Fruit fly (Drosophila melanogaster) S2 (cell line): ENCODE data around the gene CG43739.

Experiments
- CG8478 ChIP-seq: fragments of >200 bp; optimal IDR thresholded peaks from 2 replicates; lab custom pipeline; 2018
- CTCF ChIP-seq, 2 experiments: fragments of >200 bp; optimal IDR thresholded peaks; 2 replicates each; lab custom pipeline; 2018

Gene CG43739

DNA sequence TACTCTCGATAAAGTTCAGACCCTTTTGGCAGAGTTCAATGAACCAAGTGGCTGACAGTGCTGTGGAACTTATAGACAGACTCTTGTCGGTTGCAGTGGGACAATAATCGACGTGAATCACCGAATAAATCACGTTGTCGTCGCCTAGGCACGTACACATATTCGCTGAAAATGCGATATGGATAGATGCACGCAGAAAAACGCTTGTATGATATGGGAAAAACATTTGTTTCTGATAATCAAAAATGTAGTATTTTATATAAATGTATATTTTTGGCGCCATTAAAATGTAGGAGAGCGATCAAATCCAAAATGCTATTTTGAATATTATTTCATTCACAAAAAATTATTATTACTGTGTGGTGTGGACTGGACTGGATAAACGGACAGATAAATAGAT is 3.5 kb downstream of the CG43739 start:
- no peak for TF ChIP-seq CTCF (optimal IDR thresholded peaks at IDR 0.05; lab: Kevin White, UChicago)
- no peak for TF ChIP-seq CG8478 (lab: Kevin White, UChicago)

- no peak for TF ChIP-seq CG8478 (lab: Kevin White, UChicago)
- no peak for TF ChIP-seq CTCF (optimal IDR thresholded peaks at IDR 0.05; lab: Kevin White, UChicago)
Observed at dm6 chr2L:20913528-20913927, 5.2 kb downstream of the CG43739 start.

DNA sequence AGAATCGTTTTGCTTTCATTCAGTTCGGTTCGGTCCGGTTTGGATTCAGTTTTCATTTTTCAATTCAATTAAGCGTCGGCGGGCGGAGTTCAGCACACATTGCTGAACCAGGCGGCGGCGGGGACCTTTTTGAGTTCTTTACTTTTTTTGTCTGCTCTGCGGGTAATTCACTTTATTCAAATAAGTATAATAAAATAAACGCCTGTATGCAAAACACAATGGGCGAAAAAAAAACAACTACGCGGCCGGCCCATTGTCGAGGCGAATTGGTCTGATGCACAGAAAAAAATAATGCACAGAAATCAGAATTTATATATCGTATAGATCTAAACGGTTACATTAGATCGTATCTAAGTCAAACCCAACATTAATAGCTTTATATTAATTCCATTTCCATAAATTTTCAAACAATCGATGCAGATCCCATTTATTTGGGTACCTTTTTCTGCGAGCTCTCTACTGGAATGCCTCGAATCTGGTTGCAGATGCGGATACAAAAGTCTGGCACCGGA is 5.9 kb downstream of the CG43739 start:
- TF ChIP-seq CG8478 (lab: Kevin White, UChicago) (no peak), CTCF (optimal IDR thresholded peaks at IDR 0.05; lab: Kevin White, UChicago) (no peak)

DNA sequence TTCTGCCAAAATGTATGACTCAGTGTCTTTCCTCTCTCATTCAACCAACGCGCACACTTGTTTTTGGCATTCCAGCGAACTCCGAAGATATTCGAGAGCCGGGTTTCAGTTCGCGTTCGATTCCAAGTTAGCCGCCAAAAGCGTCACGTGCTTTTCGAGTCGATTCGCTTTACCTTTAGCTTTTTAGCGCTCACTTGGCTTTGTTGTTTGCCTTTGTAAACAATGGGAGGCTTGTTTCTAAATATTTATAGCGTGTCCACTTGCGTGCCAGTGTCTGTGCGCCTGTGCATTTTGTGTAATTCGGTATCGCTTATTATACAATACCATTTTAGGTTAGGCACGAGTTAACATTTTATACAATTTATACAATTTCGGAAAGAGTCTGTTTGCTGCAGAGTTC is 7.4 kb downstream of the CG43739 start:
- TF ChIP-seq CTCF (optimal IDR thresholded peaks at IDR 0.05; lab: Kevin White, UChicago) (no peak), CG8478 (lab: Kevin White, UChicago) (no peak)

- TF ChIP-seq CG8478 (lab: Kevin White, UChicago) (no peak), CTCF (optimal IDR thresholded peaks at IDR 0.05; lab: Kevin White, UChicago) (no peak)
Observed at dm6 chr2L:20909301-20909700, 9.4 kb downstream of the CG43739 start.

DNA sequence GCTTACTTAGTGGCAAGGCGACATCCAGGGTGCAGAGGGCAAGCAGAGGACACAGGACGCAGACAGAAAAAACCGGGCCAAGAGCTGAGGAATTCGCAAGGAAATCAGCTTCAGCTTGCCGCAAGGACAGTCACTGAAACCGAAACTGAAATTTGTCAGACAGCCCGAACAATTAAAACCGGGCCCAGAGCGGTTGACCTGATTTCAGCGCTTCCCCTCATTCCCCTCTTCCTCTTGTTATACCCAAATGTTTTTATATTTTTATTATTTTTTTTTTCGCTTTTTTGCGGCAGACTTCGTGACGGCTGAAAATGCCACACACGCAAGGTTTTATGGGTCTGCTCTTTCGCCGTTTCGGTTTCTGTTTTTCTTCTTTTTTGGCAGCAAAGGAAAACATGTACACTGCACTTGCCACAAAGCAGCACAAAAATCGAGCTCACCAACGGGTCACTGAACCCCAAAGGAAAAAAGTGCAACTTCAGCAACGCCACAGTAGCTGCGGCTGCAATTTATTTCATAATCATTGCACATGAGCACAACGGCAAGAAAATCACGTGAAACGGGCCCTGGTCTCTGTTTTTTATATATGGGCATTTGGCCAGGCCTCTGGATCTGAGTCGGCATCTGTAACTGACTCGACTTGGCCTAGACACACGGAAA is 10.6 kb downstream of the CG43739 start:
- TF ChIP-seq CTCF (optimal IDR thresholded peaks at IDR 0.05; lab: Kevin White, UChicago) (no peak), CG8478 (lab: Kevin White, UChicago) (no peak)

DNA sequence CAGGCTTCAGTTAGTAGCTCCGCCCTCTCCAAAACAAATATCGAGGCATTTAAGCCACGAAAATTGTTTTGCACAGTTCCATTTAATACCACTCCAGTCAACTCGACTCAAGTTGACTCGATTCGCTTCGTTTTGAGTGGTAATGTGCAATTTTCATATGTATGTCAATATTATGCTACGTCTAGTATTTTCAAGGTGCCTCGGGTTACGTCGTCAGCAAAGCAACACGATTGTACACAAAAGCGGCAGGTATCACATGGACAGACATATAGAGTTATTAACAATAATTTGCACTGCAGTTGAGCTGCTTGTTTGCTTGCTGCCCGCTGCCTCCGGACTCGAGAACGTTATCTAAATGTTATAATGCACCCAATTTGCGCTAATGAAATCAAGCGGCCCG is 13.7 kb downstream of the CG43739 start:
- no peak for TF ChIP-seq CTCF (optimal IDR thresholded peaks at IDR 0.05; lab: Kevin White, UChicago)
- no peak for TF ChIP-seq CG8478 (lab: Kevin White, UChicago)

DNA sequence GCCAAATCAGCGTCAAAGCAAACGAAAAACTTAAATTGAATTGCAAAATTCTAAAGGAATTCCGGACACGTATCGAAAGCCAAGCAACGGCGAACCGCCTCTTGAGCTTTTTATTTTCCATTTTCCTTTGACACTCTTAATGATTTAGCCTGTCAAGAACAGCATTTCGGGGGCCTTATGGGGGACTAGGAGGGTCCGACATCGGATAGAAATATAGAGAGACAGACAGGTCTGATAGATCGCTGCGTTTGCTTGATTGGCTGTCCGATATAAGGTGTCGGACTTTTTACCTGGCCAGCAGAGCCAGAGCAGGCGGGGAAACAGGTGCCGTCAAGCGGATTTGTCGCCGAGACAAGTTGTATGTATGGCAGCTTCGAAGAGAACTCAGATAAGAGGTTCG is 14.4 kb downstream of the CG43739 start:
- TF ChIP-seq CG8478 (lab: Kevin White, UChicago) (no peak), CTCF (optimal IDR thresholded peaks at IDR 0.05; lab: Kevin White, UChicago) (no peak)

DNA sequence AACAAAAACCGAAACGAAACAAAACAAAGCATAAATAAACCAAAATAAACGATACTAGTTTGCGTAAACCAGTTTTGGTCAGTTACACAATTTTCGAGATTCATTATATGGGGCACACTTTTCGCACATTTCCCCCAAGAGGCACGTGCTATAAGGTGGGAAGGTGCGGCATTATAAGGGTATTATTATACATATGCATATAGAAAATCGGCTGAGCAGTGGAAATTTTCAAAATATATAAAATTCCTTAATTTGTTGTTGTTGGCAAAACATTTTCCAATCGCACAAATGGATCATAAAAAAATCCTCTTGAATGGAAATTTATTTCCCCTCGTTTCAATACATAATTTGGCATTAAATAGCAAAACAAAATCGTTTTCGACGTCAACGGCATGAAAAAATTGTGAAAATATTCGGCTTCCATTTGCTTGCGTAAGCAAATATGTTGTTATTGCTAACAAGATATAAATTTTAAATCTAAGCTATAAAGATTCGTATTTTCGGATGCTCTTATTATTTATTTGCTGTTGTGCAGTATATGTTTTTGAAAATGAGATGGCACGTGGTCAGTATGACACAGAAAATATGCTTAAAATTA is 20.2 kb downstream of the CG43739 start:
- TF ChIP-seq CG8478 (lab: Kevin White, UChicago): no peak

DNA sequence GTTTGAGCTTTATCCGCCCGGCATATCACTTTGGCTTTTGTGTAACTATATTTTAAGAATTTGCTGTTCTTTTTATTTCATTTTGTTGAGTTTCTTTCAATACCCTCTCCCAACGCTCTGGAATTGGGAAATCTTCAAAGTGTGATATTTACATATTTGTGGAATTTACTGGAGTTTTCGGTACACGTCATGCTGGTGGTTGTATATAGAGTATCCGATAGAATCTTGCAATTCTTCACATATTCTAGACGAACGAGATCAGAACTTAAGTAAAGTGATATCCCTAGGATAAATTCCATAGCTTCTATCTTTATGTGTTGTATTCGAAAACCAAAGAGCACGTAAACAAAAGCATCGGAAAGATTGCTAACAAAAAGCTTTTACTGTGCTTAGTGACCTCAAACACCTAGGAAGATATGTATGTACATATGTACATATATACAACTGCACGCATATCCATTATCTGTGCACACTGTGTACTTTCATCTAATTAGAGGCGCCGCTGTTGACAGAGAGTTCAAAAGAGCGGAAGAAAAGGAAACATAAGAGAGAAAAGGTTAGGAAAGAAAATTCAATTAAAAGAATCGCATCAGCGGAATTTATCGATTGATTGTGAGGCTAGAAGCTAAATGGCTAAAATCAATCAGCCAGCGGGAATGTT is 21.9 kb downstream of the CG43739 start:
- TF ChIP-seq CTCF (optimal IDR thresholded peaks at IDR 0.05; lab: Kevin White, UChicago) (no peak), CG8478 (lab: Kevin White, UChicago) (no peak)

DNA sequence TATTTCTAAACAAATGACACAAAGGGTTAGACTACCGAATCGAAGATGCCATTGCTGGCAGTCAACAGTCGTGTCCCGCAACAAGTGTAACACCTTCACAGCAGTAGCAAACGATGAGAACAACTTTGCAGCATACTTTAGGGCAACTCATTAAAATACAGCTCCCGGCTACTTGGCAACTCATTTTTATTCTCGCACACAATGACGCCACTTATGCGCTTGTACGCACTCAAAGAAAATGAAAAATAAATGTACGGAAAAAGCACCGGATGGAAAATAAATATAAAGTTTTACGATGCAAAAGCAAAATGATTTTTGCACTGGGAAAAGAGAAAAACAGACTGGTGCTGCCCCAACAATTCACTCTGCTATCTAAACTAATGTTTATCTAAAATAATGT is 27.5 kb downstream of the CG43739 start:
- no peak for TF ChIP-seq CG8478 (lab: Kevin White, UChicago)
- peak in 1 of 2 experiments; percentile 0 for TF ChIP-seq CTCF (optimal IDR thresholded peaks at IDR 0.05; lab: Kevin White, UChicago)

- TF ChIP-seq CTCF (optimal IDR thresholded peaks at IDR 0.05; lab: Kevin White, UChicago): no peak
- no peak for TF ChIP-seq CG8478 (lab: Kevin White, UChicago)
Observed at dm6 chr2L:20889857-20890606, 28.7 kb downstream of the CG43739 start.

DNA sequence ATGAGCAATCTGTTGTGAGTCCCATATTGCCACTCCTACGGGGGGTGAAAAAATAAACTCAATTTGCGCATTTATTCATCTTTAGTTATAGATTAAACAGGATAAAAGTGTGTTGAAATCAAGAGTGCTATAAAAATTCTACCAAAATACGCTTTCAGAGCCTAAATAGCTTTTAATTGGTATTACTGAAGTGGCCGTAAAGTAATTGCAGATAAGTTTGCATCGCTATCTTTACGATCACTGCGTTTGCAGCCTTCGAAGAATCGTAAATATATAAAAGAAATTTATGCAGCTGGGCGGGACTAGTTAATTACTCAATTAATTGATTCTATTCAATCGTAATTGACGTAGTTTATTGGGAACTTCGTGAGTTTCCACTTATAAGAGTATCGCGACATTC is 31.5 kb downstream of the CG43739 start:
- TF ChIP-seq CG8478 (lab: Kevin White, UChicago): no peak

- TF ChIP-seq CTCF (optimal IDR thresholded peaks at IDR 0.05; lab: Kevin White, UChicago) (no peak), CG8478 (lab: Kevin White, UChicago) (no peak)
Observed at dm6 chr2L:20885889-20886507, 32.7 kb downstream of the CG43739 start.
